Fruit fly (Drosophila melanogaster): ENCODE data around the gene CG14830.

dm6 chr3L:7283541-7283940 lies 19.8 kb upstream of the CG14830 start:
- no peak for TF ChIP-seq Hr83 (GFP tag; optimal IDR thresholded peaks at IDR 0.05; ENCODE audit: poor library complexity, severe bottlenecking)
- TF ChIP-seq Myc (optimal IDR thresholded peaks at IDR 0.05), result no peak
